Worm (Caenorhabditis elegans) whole organism, L4 larva: Measurements from ENCODE around the gene F13C5.1.

Experiments
- Y105C5A.15 ChIP-seq: fragments of 200-800 bp; sonication (Bioruptor generic); IDR thresholded peaks from 2 replicates; pipeline ENCODE4 v1.3.6; 2022; ENCODE audit warnings: missing genetic modification characterization, missing compliant biosample characterization
- aly-2 ChIP-seq: sonication (generic microtip); optimal IDR thresholded peaks from 2 replicates; lab custom pipeline; 2018; ENCODE audit warnings: missing biosample characterization, missing genetic modification characterization
- ceh-28 ChIP-seq: fragments of 150-350 bp; optimal IDR thresholded peaks from 2 replicates; lab custom pipeline; 2014; ENCODE audit warnings: missing biosample characterization, missing genetic modification reagents, missing genetic modification characterization
- ceh-32 ChIP-seq: sonication (generic microtip); optimal IDR thresholded peaks from 2 replicates; lab custom pipeline; 2016; ENCODE audit warnings: mild to moderate bottlenecking, missing genetic modification characterization, missing compliant biosample characterization; ENCODE audit not compliant: poor library complexity
- daf-16 ChIP-seq, 3 experiments: sonication (generic microtip); optimal IDR thresholded peaks; 2 replicates each; lab custom pipeline; 2016 to 2017; ENCODE audit warnings: missing genetic modification characterization in 3 of 3, missing genetic modification reagents in 3 of 3, mild to moderate bottlenecking in 2 of 3, missing compliant biosample characterization in 2 of 3, missing biosample characterization in 1 of 3, moderate library complexity in 1 of 3
- jun-1 ChIP-seq: fragments of 150-350 bp; optimal IDR thresholded peaks from 2 replicates; lab custom pipeline; 2014; ENCODE audit warnings: missing biosample characterization, missing genetic modification reagents, missing genetic modification characterization
- lsy-2 ChIP-seq, 2 experiments: fragments of 150-350 bp in 1 of 2; sonication (generic microtip) in 1 of 2; optimal IDR thresholded peaks; 2 replicates each; lab custom pipeline; 2014 to 2017; ENCODE audit warnings: missing biosample characterization in 2 of 2, missing genetic modification characterization in 2 of 2
- mdl-1 ChIP-seq, 2 experiments: fragments of 150-350 bp in 1 of 2; sonication (generic microtip) in 1 of 2; optimal IDR thresholded peaks; 2 replicates each; lab custom pipeline; 2014 to 2017; ENCODE audit warnings: missing biosample characterization in 2 of 2, missing genetic modification characterization in 2 of 2
- mep-1 ChIP-seq: fragments of 150-350 bp; sonication (generic microtip); optimal IDR thresholded peaks from 3 replicates; lab custom pipeline; 2014; ENCODE audit warnings: missing biosample characterization, missing genetic modification characterization
- nhr-11 ChIP-seq: fragments of 150-350 bp; optimal IDR thresholded peaks from 2 replicates; lab custom pipeline; 2014; ENCODE audit warnings: missing biosample characterization, missing genetic modification characterization
- nhr-237 ChIP-seq: sonication (generic microtip); optimal IDR thresholded peaks from 2 replicates; lab custom pipeline; 2017; ENCODE audit warnings: missing biosample characterization, missing genetic modification characterization
- nhr-28 ChIP-seq: fragments of 150-350 bp; optimal IDR thresholded peaks from 2 replicates; lab custom pipeline; 2014; ENCODE audit warnings: missing biosample characterization, missing genetic modification characterization
- snpc-4 ChIP-seq: fragments of 150-350 bp; optimal IDR thresholded peaks from 2 replicates; lab custom pipeline; 2014; ENCODE audit warnings: missing biosample characterization, missing genetic modification characterization
- ztf-11 ChIP-seq: fragments of 150-350 bp; optimal IDR thresholded peaks from 2 replicates; lab custom pipeline; 2014; ENCODE audit warnings: missing biosample characterization, missing genetic modification characterization

DNA sequence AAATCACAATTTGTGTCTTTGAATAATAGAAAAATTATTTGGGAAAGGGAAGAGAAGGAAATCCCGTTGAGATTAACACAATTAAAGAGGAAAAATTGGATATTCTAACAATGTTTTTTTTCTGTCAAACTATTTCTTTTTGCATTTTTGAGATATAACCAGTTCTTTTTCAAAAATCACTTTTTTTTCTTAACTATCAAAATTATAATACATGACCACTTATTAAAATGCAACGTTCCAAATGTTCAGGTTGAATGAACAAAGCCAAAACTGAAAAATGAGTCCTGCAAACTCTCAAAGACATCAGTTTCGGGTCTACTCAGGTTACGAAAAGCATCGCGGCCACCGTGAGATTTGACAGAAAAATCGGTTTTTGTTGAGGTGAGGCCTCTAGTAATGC lies 7.6 kb downstream of the F13C5.1 start:
- TF ChIP-seq nhr-237 (tag; lab: Kevin White, UChicago): no peak
- TF ChIP-seq aly-2 (tag; lab: Kevin White, UChicago): no peak
- no peak for TF ChIP-seq ztf-11 (tag; lab: Kevin White, UChicago)
- no peak for TF ChIP-seq snpc-4 (tag; lab: Kevin White, UChicago)
- no peak for TF ChIP-seq mep-1
- TF ChIP-seq lsy-2 (tag; optimal IDR thresholded peaks at IDR 0.05; lab: Kevin White, UChicago): no peak
- TF ChIP-seq nhr-11 (tag; lab: Kevin White, UChicago): no peak
- TF ChIP-seq ceh-28: no peak
- no peak for TF ChIP-seq Y105C5A.15 (GFP tag; lab: Robert Waterston, UW)
- no peak for TF ChIP-seq ceh-32 (tag; lab: Kevin White, UChicago)
- no peak for TF ChIP-seq nhr-28 (tag; lab: Kevin White, UChicago)
- no peak for TF ChIP-seq mdl-1 (tag; optimal IDR thresholded peaks at IDR 0.05; lab: Kevin White, UChicago)
- TF ChIP-seq daf-16 (GFP tag; optimal IDR thresholded peaks at IDR 0.05; lab: Kevin White, UChicago): no peak
- TF ChIP-seq daf-16 (tag; optimal IDR thresholded peaks at IDR 0.05; lab: Kevin White, UChicago): no peak
- TF ChIP-seq jun-1: no peak
